Worm (Caenorhabditis elegans) whole organism, L4/young adult: Measurements from ENCODE around the gene F53F1.6.

ENCODE experiments used
- W03F9.2 ChIP-seq: fragments of 150-350 bp; optimal IDR thresholded peaks from 2 replicates; lab custom pipeline; 2014; ENCODE audit warnings: missing biosample characterization, missing genetic modification characterization
- him-1 ChIP-seq: sonication (generic microtip); optimal IDR thresholded peaks from 2 replicates; lab custom pipeline; 2016; ENCODE audit warnings: missing genotype, missing genetic modification reagents, missing genetic modification characterization, missing compliant biosample characterization

DNA sequence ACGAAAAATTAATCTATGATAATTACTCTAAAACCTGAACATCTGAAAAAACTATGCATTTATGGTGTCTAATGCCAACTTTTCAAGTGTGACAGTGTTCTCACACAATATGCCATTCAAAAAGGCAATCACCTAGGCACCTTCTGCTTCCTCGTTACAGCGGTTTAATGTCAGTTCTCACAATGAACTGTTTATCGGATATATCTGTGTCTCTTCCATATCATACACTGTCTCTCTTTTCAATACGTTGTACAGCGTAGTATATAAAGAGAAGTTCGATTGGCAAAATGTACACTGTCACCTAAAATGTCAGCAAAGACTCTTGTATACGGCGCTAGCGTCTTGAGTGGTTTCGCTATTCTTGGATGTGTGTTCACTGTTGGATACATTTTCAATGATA lies 24.2 kb upstream of the F53F1.6 start, which contains the start of gene col-162:
- TF ChIP-seq him-1 (tag; lab: Kevin White, UChicago) = no peak
- no peak for TF ChIP-seq W03F9.2 (tag; lab: Kevin White, UChicago)
